Fruit fly (Drosophila melanogaster) S2 (cell line): ENCODE measurements around the gene wkd.
A peak's percentile ranks its signal among the peaks of the same experiment; 100 is the strongest.

ENCODE experiments used
- CG8478 ChIP-seq: fragments of >200 bp; optimal IDR thresholded peaks from 2 replicates; lab custom pipeline; 2018
- CTCF ChIP-seq, 2 experiments: fragments of >200 bp; optimal IDR thresholded peaks; 2 replicates each; lab custom pipeline; 2018

wkd gene

DNA sequence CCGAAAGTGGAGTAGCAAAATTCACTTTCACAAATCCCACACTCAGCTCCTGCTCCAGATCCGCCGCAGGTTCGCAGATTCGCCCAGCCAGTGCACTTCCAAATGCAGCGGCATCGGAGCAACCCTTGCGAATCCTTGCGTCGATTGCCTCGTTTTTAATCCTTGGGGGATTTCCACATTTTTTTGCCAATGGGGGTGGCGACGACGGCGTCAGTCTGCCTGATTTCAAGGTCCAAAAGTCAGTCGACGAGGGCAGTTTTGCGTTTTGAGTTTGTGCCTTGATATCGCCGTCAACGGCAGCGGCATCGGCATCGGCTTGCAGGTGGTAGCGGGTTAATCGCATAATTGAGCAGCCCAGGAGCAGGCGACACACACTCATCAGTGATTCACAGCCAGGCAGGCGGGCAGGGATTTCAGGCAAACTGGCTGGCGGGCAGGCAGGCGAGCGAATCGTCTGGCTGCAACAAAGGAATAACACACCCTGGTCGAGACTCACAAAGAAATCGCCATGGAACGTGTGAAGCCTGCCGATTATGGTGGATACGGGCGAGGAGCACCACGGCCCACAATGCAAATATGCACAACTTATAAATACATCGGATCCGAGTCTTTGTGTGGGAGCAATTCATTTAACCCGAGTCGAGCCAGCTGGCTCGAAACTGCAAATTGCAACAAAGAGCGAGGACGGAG is 34.2 kb downstream of the wkd start:
- no peak for TF ChIP-seq CG8478
- TF ChIP-seq CTCF (optimal IDR thresholded peaks at IDR 0.05; lab: Kevin White, UChicago), result no peak

DNA sequence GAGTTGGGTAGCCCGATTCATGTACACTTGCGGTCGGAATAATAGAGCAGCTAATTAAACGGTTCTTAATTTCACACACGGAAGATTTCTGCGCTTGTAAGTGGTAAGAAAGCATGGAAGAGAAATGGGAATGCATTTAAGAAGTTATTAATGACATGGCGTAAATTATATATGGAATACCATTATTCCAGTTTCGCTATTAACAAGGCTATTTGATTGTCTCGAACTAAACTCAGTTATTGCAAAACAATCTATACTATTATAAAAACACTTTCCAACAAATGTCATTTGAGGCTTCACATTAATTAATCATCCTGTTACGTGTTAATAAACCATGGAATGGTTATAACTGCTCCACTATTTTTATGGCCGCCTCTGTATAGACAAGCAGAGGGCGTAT is 34.8 kb downstream of the wkd start:
- TF ChIP-seq CTCF (optimal IDR thresholded peaks at IDR 0.05; lab: Kevin White, UChicago), result no peak
- no peak for TF ChIP-seq CG8478

DNA sequence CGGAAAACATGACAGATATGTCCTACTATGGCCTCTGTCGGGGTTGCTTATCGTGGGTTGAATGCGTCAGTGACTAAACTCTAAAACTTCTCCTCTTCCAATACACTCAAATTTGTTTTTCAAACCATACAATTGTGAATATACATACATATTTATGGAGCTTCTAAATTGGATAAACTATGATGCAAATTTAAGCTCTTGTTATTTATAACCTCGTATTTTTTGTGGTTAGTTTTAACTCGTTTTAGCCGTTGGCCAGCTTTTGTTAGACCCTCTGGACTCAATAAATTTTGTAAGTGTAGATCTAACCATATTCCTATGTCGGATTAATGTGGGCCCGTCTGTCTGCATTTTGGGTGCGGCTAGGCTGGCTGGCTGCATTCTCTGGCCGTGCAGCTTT is 36.0 kb downstream of the wkd start:
- TF ChIP-seq CG8478 (no peak), CTCF (optimal IDR thresholded peaks at IDR 0.05; lab: Kevin White, UChicago) (no peak)

DNA sequence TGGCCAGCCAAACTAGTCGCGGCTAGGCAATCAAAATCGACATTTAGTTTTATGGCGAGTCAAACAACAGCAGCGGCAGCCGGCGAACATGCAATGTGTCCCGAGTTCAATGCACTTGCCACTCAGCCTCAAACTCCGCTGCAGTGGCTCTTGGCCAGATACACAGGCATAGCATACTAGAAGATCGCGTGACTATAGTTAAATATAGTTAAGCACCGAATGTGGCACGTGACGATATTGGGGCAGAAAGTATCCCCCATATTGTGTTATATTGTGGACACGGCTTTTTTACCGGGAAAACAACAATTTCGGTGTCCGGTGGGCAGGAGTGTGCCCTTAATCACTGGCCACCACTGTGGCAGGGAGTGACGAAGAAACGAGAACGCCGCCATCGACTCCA is 36.5 kb downstream of the wkd start:
- TF ChIP-seq CTCF (optimal IDR thresholded peaks at IDR 0.05; lab: Kevin White, UChicago) (no peak), CG8478 (no peak)

DNA sequence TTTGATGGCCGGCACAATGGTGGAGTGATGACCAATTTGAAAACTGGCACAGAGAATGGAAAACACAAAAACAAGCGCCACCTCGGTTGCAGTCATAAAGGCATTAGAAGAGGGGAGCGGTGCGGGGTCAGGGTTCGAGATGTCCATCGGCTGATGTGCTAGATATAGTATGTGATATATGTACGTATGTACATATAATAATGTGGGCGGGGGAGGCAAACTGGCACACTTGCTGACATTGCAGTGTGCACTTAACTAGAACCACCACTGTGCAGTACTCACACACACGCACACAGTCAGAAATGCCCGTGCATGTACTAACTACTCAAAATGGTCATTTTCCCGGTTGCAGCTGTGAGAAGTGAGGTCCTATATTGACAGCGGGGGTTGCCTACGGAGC is 37.5 kb downstream of the wkd start:
- TF ChIP-seq CG8478 (no peak), CTCF (optimal IDR thresholded peaks at IDR 0.05; lab: Kevin White, UChicago) (no peak)

DNA sequence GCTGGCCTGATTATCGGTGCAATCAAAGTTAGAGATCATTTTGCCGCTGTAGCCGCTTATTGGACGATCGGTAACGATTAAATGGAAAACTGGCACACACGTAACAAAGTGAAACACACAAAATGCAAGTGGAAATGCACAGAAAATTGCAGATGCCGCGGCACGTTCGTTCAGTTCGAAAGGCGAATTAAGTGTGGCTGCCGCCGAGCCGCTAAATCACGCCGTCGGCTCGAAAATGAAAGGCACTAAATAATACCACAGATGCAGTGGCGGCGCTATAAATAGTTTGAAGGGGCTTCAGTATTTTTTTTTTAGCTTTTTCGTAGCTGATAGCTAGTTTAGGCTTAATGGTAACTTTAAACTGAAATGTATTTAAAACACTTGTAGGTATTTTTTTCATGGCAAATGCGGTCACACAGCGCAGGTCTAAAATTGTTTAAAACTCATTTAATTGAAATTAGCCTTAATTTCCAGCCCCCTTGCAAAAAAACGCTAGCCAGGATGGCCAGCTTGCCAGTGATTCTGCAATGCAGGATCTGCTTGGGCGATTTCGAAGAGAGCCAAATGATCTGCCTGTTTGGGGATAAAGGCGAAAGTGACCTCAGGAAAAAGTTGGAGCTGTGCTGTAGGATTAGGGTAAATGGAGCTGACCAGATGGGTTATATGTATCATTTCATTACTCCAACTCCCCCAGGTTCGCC is 38.5 kb downstream of the wkd start, which contains the start of the genes Jupiter and CG14710:
Gene Jupiter (minus strand): TSS at position 198 of the 701 bp plus-strand sequence.
Gene CG14710 (plus strand): TSS at position 382 of the 701 bp plus-strand sequence.
- TF ChIP-seq CTCF (optimal IDR thresholded peaks at IDR 0.05; lab: Kevin White, UChicago), result peak; percentile 31 to 38
- no peak for TF ChIP-seq CG8478

DNA sequence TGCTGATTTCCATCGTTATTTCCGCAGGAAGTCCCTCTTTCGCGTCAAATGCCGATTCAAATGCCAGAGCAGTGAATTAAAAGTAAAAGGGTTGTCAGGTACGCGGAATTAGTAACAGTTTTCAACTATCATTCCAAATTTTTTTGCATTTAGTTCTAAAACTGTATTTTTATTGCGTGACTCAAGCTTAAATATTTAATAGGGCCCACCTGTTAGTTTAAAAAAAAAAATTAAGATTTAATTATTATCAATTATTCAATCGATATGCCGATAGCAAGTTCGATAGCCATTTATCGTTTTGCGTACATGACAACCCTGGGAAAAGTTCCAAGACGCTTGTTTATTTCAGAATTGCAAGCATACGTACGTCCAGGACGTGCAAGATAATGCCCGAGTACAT is 41.6 kb downstream of the wkd start, which contains the start of gene CG14711:
Gene CG14711 (plus strand): TSS at position 315 of the 400 bp plus-strand sequence.
- TF ChIP-seq CTCF (optimal IDR thresholded peaks at IDR 0.05; lab: Kevin White, UChicago), result no peak
- TF ChIP-seq CG8478, result no peak

DNA sequence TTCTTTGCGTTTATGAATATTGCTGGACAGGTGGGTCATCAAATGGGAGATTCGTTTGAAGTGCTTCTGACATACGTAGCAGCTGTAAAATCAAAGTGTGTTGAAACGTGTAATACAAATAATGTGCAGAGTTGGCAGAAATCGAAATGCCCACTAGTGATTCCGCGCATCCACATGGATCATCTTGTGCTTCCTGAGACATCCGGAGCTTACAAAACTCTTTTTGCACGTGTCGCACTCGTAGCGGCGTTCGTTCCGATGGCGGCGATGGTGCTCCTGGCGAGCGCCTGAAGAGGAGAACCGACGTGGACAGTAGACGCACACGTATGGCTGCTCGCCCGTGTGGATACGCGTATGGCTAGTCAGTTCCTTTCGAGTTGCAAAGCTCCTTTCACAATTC is 44.2 kb downstream of the wkd start, which contains the start of gene Zaf1:
Gene Zaf1 (minus strand): TSS at position 101 of the 400 bp plus-strand sequence.
- TF ChIP-seq CTCF (optimal IDR thresholded peaks at IDR 0.05; lab: Kevin White, UChicago), result no peak
- TF ChIP-seq CG8478, result no peak

DNA sequence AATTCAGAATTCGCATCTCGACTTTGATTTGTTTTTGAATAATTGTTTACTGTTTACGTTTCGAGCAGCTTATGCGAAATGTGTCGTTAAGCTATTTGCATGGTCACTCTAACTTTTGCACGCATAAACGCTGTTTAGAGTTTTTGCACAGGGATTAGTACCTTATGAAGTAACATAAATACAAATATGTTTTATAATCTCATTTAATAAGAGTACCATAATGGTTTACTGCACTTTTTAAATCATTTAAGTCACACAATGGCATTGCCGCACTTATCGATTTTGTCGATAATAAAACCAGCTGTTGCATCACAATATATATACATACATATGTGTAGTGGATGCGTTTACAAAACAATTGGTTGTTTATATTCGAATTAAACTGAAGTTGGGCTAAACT is 45.2 kb downstream of the wkd start, which contains the start of the genes CG6813 and CG18764:
Gene CG6813 (minus strand): TSS at position 68 of the 400 bp plus-strand sequence.
Gene CG18764 (plus strand): TSS at position 319 of the 400 bp plus-strand sequence.
- TF ChIP-seq CTCF (optimal IDR thresholded peaks at IDR 0.05; lab: Kevin White, UChicago) (no peak), CG8478 (no peak)

DNA sequence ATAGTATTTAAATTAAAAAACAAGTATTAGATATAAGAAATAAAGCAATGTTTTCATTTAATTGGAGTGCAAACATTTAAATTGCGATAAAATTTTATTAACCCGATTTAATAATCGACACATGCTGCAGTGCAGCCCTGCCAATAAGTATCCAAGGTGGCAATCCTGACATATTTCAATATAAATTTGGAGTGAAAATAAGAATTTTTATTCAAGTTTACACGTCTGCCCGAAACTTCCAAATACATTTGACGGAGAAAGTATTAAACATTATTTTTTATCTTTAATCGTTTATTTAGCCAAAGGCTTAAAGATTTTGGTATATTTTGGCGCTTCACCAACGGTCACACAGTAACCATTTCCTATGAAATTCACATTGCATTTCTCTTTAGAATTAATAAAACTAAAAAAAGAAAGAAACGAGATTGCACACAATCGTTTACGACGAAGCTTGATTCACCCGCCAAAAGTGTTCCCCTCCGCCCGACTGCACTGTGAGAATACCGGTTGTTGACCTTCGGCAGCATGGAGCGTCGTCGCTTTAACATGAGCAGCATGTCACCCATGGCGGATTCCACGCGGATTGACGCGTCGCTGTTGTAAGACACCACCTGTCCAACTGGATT is 47.2 kb downstream of the wkd start, which contains the start of gene CG14712:
Gene CG14712 (plus strand): TSS at position 344 of the 626 bp plus-strand sequence.
- TF ChIP-seq CTCF (optimal IDR thresholded peaks at IDR 0.05; lab: Kevin White, UChicago), result no peak
- no peak for TF ChIP-seq CG8478
